ENCODE assay signal across 2 worm cellular contexts in genomic region chrIV:6333915-6334314, ce11.
TF ChIP-seq lines count a peak whose summit lies in the region.

Gene blos-2 (plus strand): TSS chrIV:6334215.

TF ChIP-seq in whole organism, L1 larva, 84 proteins besides CTCF, POLR2A, EP300 and RAD21:
- TF ChIP-seq fkh-4 (tag; optimal IDR thresholded peaks at IDR 0.05; lab: Kevin White, UChicago; ENCODE audit: borderline replicate concordance), result no peak
- 0 out of 2 replicates have a peak, but pooled peaks have one; percentile 5 for TF ChIP-seq nhr-19 (GFP tag; conservative IDR thresholded peaks at IDR 0.05; lab: Robert Waterston, UW)
- no peak for TF ChIP-seq irx-1 (tag; optimal IDR thresholded peaks at IDR 0.05; lab: Kevin White, UChicago)
- TF ChIP-seq hpl-2 (GFP tag; optimal IDR thresholded peaks at IDR 0.05; lab: Kevin White, UChicago), result no peak
- no peak for TF ChIP-seq lir-3 (tag; optimal IDR thresholded peaks at IDR 0.05; lab: Kevin White, UChicago; ENCODE audit: poor library complexity)
- TF ChIP-seq mep-1 (tag; optimal IDR thresholded peaks at IDR 0.05; lab: Kevin White, UChicago), result no peak
- TF ChIP-seq unc-130 (tag; optimal IDR thresholded peaks at IDR 0.05; lab: Kevin White, UChicago), result no peak

TF ChIP-seq in whole organism, young adult, 124 proteins besides CTCF, POLR2A, EP300 and RAD21:
- TF ChIP-seq snpc-3.4 (tag; optimal IDR thresholded peaks at IDR 0.05; lab: Kevin White, UChicago), result no peak
- TF ChIP-seq repo-1 (tag; optimal IDR thresholded peaks at IDR 0.05; lab: Kevin White, UChicago), result peak; percentile 17
